Fruit fly (Drosophila melanogaster) whole organism, embryonic: Measurements from ENCODE around the gene Cyp28d2.

ENCODE experiments used
- BEAF-32 ChIP-seq: fragments of 200-800 bp; sonication (Bioruptor generic); optimal IDR thresholded peaks from 3 replicates; lab custom pipeline; 2017; ENCODE audit warnings: missing biosample characterization, missing genetic modification characterization, mild to moderate bottlenecking, moderate library complexity, missing genetic modification reagents
- Bdp1 ChIP-seq: fragments of 200-800 bp; sonication (Bioruptor generic); optimal IDR thresholded peaks from 3 replicates; lab custom pipeline; 2016; ENCODE audit warnings: missing biosample characterization, missing genetic modification characterization
- BtbVII ChIP-seq: fragments of 200-800 bp; sonication (Bioruptor generic); optimal IDR thresholded peaks from 3 replicates; lab custom pipeline; 2017; ENCODE audit warnings: missing biosample characterization, mild to moderate bottlenecking, missing genetic modification characterization
- CG10209 ChIP-seq: fragments of 200-800 bp; sonication (Bioruptor generic); optimal IDR thresholded peaks from 3 replicates; lab custom pipeline; 2017; ENCODE audit warnings: missing biosample characterization, mild to moderate bottlenecking, missing genetic modification characterization, missing genetic modification reagents
- CG10462 ChIP-seq: fragments of 200-800 bp; sonication (Bioruptor generic); optimal IDR thresholded peaks from 2 replicates; lab custom pipeline; 2016; ENCODE audit warnings: missing biosample characterization, missing genetic modification characterization
- CG11695 ChIP-seq: fragments of 200-800 bp; sonication (Bioruptor generic); IDR thresholded peaks from 3 replicates; pipeline ENCODE4 v1.3.6; 2022; ENCODE audit warnings: missing biosample characterization, missing genetic modification characterization
- CG13424 ChIP-seq: fragments of 200-800 bp; sonication (Bioruptor generic); optimal IDR thresholded peaks from 2 replicates; lab custom pipeline; 2019; ENCODE audit warnings: missing biosample characterization, mild to moderate bottlenecking, missing genetic modification characterization, moderate library complexity
- CG14667 ChIP-seq: fragments of 200-800 bp; sonication (Bioruptor generic); IDR thresholded peaks from 2 replicates; pipeline ENCODE4 v1.3.6; 2022; ENCODE audit warnings: missing biosample characterization, missing genetic modification characterization
- CG1529 ChIP-seq: fragments of 200-800 bp; sonication (Bioruptor generic); optimal IDR thresholded peaks from 3 replicates; lab custom pipeline; 2018; ENCODE audit warnings: missing biosample characterization, missing genetic modification characterization
- CG15479 ChIP-seq: fragments of 200-800 bp; sonication (Bioruptor generic); optimal IDR thresholded peaks from 3 replicates; lab custom pipeline; 2019; ENCODE audit warnings: missing biosample characterization, mild to moderate bottlenecking, missing genetic modification characterization, moderate library complexity
- CG17361 ChIP-seq: fragments of 200-800 bp; sonication (Bioruptor generic); IDR thresholded peaks from 3 replicates; pipeline ENCODE4 v1.3.6; 2022; ENCODE audit warnings: missing biosample characterization, missing genetic modification characterization
- CG2202 ChIP-seq: fragments of 200-800 bp; sonication (Bioruptor generic); optimal IDR thresholded peaks from 2 replicates; lab custom pipeline; 2018; ENCODE audit warnings: missing biosample characterization, mild to moderate bottlenecking, missing genetic modification characterization
- CG31224 ChIP-seq: fragments of 200-800 bp; sonication (Bioruptor generic); IDR thresholded peaks from 2 replicates; pipeline ENCODE4 v1.3.6; 2022; ENCODE audit warnings: missing biosample characterization, missing genetic modification characterization
- CG31365 ChIP-seq: fragments of 200-800 bp; sonication (Bioruptor generic); optimal IDR thresholded peaks from 2 replicates; lab custom pipeline; 2018; ENCODE audit warnings: missing biosample characterization, mild to moderate bottlenecking, missing genetic modification characterization
- CG4282 ChIP-seq: fragments of 200-800 bp; sonication (Bioruptor generic); optimal IDR thresholded peaks from 2 replicates; lab custom pipeline; 2016; ENCODE audit warnings: missing biosample characterization, missing genetic modification characterization
- CG5180 ChIP-seq: fragments of 200-800 bp; sonication (Bioruptor generic); optimal IDR thresholded peaks from 3 replicates; lab custom pipeline; 2017; ENCODE audit warnings: missing biosample characterization, missing genetic modification characterization, mild to moderate bottlenecking, moderate library complexity, missing genetic modification reagents
- CG6654 ChIP-seq: fragments of 200-800 bp; sonication (Bioruptor generic); optimal IDR thresholded peaks from 2 replicates; lab custom pipeline; 2017; ENCODE audit warnings: missing biosample characterization, mild to moderate bottlenecking, missing genetic modification characterization
- CG7963 ChIP-seq: fragments of 200-800 bp; sonication (Bioruptor generic); IDR thresholded peaks from 3 replicates; pipeline ENCODE4 v1.3.6; 2022; ENCODE audit warnings: missing biosample characterization, missing genetic modification characterization; ENCODE audit not compliant: partially characterized antibody
- CG7987 ChIP-seq: fragments of 200-800 bp; sonication (Bioruptor generic); optimal IDR thresholded peaks from 2 replicates; lab custom pipeline; 2018; ENCODE audit warnings: missing biosample characterization, mild to moderate bottlenecking, missing genetic modification characterization, moderate library complexity
- CG8388 ChIP-seq: fragments of 200-800 bp; sonication (Bioruptor generic); optimal IDR thresholded peaks from 2 replicates; lab custom pipeline; 2019; ENCODE audit warnings: missing biosample characterization, mild to moderate bottlenecking, missing genetic modification characterization, moderate library complexity
- Dref ChIP-seq: fragments of 200-800 bp; sonication (Bioruptor generic); IDR thresholded peaks from 2 replicates; pipeline ENCODE4 v1.3.6; 2022; ENCODE audit warnings: missing biosample characterization, missing genetic modification characterization
- Eip74EF ChIP-seq, 2 experiments: fragments of 200-800 bp in 1 of 2; fragments of >200 bp in 1 of 2; sonication (Bioruptor generic) in 1 of 2; optimal IDR thresholded peaks; 2 replicates each; lab custom pipeline; 2017 to 2019; ENCODE audit warnings: missing biosample characterization in 2 of 2, missing genetic modification characterization in 2 of 2, mild to moderate bottlenecking in 1 of 2, moderate library complexity in 1 of 2
- HLH4C ChIP-seq: fragments of 200-800 bp; sonication (Bioruptor generic); IDR thresholded peaks from 3 replicates; pipeline ENCODE4 v1.3.6; 2022; ENCODE audit warnings: missing biosample characterization, missing genetic modification characterization; ENCODE audit not compliant: partially characterized antibody
- Hmx ChIP-seq: fragments of 200-800 bp; sonication (Bioruptor generic); optimal IDR thresholded peaks from 2 replicates; lab custom pipeline; 2016; ENCODE audit warnings: missing biosample characterization, missing genetic modification characterization
- Mad ChIP-seq: fragments of 200-800 bp; sonication (Bioruptor generic); optimal IDR thresholded peaks from 2 replicates; lab custom pipeline; 2016; ENCODE audit warnings: missing biosample characterization, missing genetic modification characterization
- NFAT ChIP-seq: fragments of 200-800 bp; sonication (Bioruptor generic); IDR thresholded peaks from 2 replicates; pipeline ENCODE4 v1.3.6; 2022; ENCODE audit warnings: missing biosample characterization, missing genetic modification characterization
- Ravus ChIP-seq: fragments of 200-800 bp; sonication (Bioruptor generic); IDR thresholded peaks from 2 replicates; pipeline ENCODE4 v1.3.6; 2022; ENCODE audit warnings: missing biosample characterization, missing genetic modification characterization
- Sry-δ ChIP-seq: fragments of 200-800 bp; sonication (Bioruptor generic); optimal IDR thresholded peaks from 2 replicates; lab custom pipeline; 2016; ENCODE audit warnings: missing biosample characterization, missing genetic modification characterization
- Xbp1 ChIP-seq: fragments of 200-800 bp; sonication (Bioruptor generic); optimal IDR thresholded peaks from 3 replicates; lab custom pipeline; 2016; ENCODE audit warnings: missing biosample characterization, mild to moderate bottlenecking, missing genetic modification characterization
- Xrp1 ChIP-seq: fragments of 200-800 bp; sonication (Bioruptor generic); IDR thresholded peaks from 2 replicates; pipeline ENCODE4 v1.3.6; 2022; ENCODE audit warnings: missing biosample characterization, missing genetic modification characterization
- cwo ChIP-seq: fragments of 200-800 bp; sonication (Bioruptor generic); optimal IDR thresholded peaks from 3 replicates; lab custom pipeline; 2017; ENCODE audit warnings: missing biosample characterization, missing genetic modification characterization, mild to moderate bottlenecking, moderate library complexity, missing genetic modification reagents
- dpn ChIP-seq, 2 experiments: fragments of 200-800 bp; sonication (Bioruptor generic); optimal IDR thresholded peaks; 3 replicates each; lab custom pipeline; 2016; ENCODE audit warnings: missing biosample characterization in 2 of 2, missing genetic modification characterization in 2 of 2
- eyg ChIP-seq: fragments of 200-800 bp; sonication (Bioruptor generic); optimal IDR thresholded peaks from 3 replicates; lab custom pipeline; 2016; ENCODE audit warnings: missing biosample characterization, missing genetic modification characterization
- fd3F ChIP-seq: fragments of 200-800 bp; sonication (Bioruptor generic); optimal IDR thresholded peaks from 2 replicates; lab custom pipeline; 2018; ENCODE audit warnings: missing biosample characterization, mild to moderate bottlenecking, missing genetic modification characterization, moderate library complexity
- gcm ChIP-seq: fragments of 200-800 bp; sonication (Bioruptor generic); optimal IDR thresholded peaks from 2 replicates; lab custom pipeline; 2019; ENCODE audit warnings: missing biosample characterization, mild to moderate bottlenecking, missing genetic modification characterization, moderate library complexity
- jing ChIP-seq: fragments of 200-800 bp; sonication (Bioruptor generic); optimal IDR thresholded peaks from 2 replicates; lab custom pipeline; 2018; ENCODE audit warnings: missing biosample characterization, mild to moderate bottlenecking, missing genetic modification characterization
- lmd ChIP-seq: fragments of 200-800 bp; sonication (Bioruptor generic); IDR thresholded peaks from 2 replicates; pipeline ENCODE4 v1.3.6; 2022; ENCODE audit warnings: missing biosample characterization, missing genetic modification characterization
- mirr ChIP-seq: fragments of 200-800 bp; sonication (Bioruptor generic); optimal IDR thresholded peaks from 3 replicates; lab custom pipeline; 2018; ENCODE audit warnings: missing biosample characterization, mild to moderate bottlenecking, missing genetic modification characterization
- nmo ChIP-seq: fragments of 200-800 bp; sonication (Bioruptor generic); optimal IDR thresholded peaks from 2 replicates; lab custom pipeline; 2018; ENCODE audit warnings: missing biosample characterization, mild to moderate bottlenecking, missing genetic modification characterization, moderate library complexity
- otp ChIP-seq: fragments of 200-800 bp; sonication (Bioruptor generic); IDR thresholded peaks from 3 replicates; pipeline ENCODE4, ENCODE4 v1.3.6; 2022; ENCODE audit warnings: missing biosample characterization, missing genetic modification characterization
- pan ChIP-seq, 4 experiments: fragments of >200 bp in 3 of 4; fragments of 200-800 bp in 1 of 4; sonication (Bioruptor generic) in 1 of 4; optimal IDR thresholded peaks in 3 of 4; IDR thresholded peaks in 1 of 4; 2 replicates each; pipeline versions ENCODE4 v1.3.6 to Lab custom; 2017 to 2022; ENCODE audit warnings: missing biosample characterization in 2 of 4, missing genetic modification characterization in 2 of 4, mixed read lengths in 1 of 4
- pfk ChIP-seq: fragments of 200-800 bp; sonication (Bioruptor generic); optimal IDR thresholded peaks from 2 replicates; lab custom pipeline; 2018; ENCODE audit warnings: missing biosample characterization, mild to moderate bottlenecking, missing genetic modification characterization, moderate library complexity
- pum ChIP-seq: fragments of 200-800 bp; sonication (Bioruptor generic); optimal IDR thresholded peaks from 2 replicates; lab custom pipeline; 2016; ENCODE audit warnings: missing biosample characterization, missing genetic modification characterization
- scrt ChIP-seq: fragments of 200-800 bp; sonication (Bioruptor generic); optimal IDR thresholded peaks from 2 replicates; lab custom pipeline; 2018; ENCODE audit warnings: missing biosample characterization, mild to moderate bottlenecking, missing genetic modification characterization, moderate library complexity
- tin ChIP-seq: fragments of 200-800 bp; sonication (Bioruptor generic); optimal IDR thresholded peaks from 3 replicates; lab custom pipeline; 2016; ENCODE audit warnings: missing biosample characterization, missing genetic modification characterization
- tx ChIP-seq: fragments of 200-800 bp; sonication (Bioruptor generic); optimal IDR thresholded peaks from 2 replicates; lab custom pipeline; 2016; ENCODE audit warnings: missing biosample characterization, missing genetic modification characterization
- vnd ChIP-seq: fragments of 200-800 bp; sonication (Bioruptor generic); IDR thresholded peaks from 3 replicates; pipeline ENCODE4 v1.3.6; 2022; ENCODE audit warnings: missing biosample characterization, missing genetic modification characterization; ENCODE audit not compliant: partially characterized antibody

Cyp28d2 gene

dm6 chr2L:5256036-5256846, 49.2 kb downstream of the Cyp28d2 start (continued):
- TF ChIP-seq pum (GFP tag; lab: Kevin White, UChicago) (peak; percentile 14), CG14667 (GFP tag; lab: Robert Waterston, UW) (no peak), vnd (GFP tag; lab: Robert Waterston, UW) (peak; percentile 7; the same call in 1 of the 3 replicates), scrt (GFP tag; lab: Kevin White, UChicago) (no peak), tin (GFP tag; lab: Kevin White, UChicago) (no peak), Xbp1 (GFP tag; lab: Kevin White, UChicago) (peak; percentile 32), CG31365 (tag; lab: Kevin White, UChicago) (peak; percentile 12), CG7963 (GFP tag; lab: Robert Waterston, UW) (no peak), jing (no peak), gcm (GFP tag; lab: Kevin White, UChicago) (peak; percentile 62), lmd (GFP tag; lab: Robert Waterston, UW) (peak; percentile 19; the same call in 1 of the 2 replicates), CG4282 (no peak), cwo (no peak), tx (GFP tag; lab: Kevin White, UChicago) (no peak), Hmx (no peak), mirr (GFP tag; lab: Kevin White, UChicago) (no peak), CG8388 (GFP tag; lab: Kevin White, UChicago) (no peak), Eip74EF (GFP tag; optimal IDR thresholded peaks at IDR 0.05; lab: Kevin White, UChicago) (peak in 1 of 2 experiments; percentile 39), CG10462 (GFP tag; lab: Kevin White, UChicago) (peak; percentile 14), Bdp1 (GFP tag; lab: Kevin White, UChicago) (peak; percentile 36), CG5180 (GFP tag; lab: Kevin White, UChicago) (peak; percentile 56), fd3F (GFP tag; lab: Kevin White, UChicago) (no peak), Ravus (GFP tag; lab: Robert Waterston, UW) (no peak), pfk (GFP tag; lab: Kevin White, UChicago) (peak; percentile 23), CG31224 (no peak), eyg (no peak), CG2202 (peak; percentile 90), CG7987 (GFP tag; lab: Kevin White, UChicago) (peak; percentile 47), otp (GFP tag; lab: Robert Waterston, UW) (peak; percentile 87; the same call in 2 of the 3 replicates), CG13424 (tag; lab: Kevin White, UChicago) (peak; percentile 34), CG6654 (GFP tag; lab: Kevin White, UChicago) (peak; percentile 29), Dref (GFP tag; lab: Robert Waterston, UW) (no peak), CG15479 (GFP tag; lab: Kevin White, UChicago) (no peak), CG10209 (GFP tag; lab: Kevin White, UChicago) (peak; percentile 59), nmo (GFP tag; lab: Kevin White, UChicago) (peak; percentile 37), Sry-δ (GFP tag; lab: Kevin White, UChicago) (no peak), NFAT (GFP tag; lab: Robert Waterston, UW) (no peak), Xrp1 (GFP tag; lab: Robert Waterston, UW) (peak; percentile 85), pan (optimal IDR thresholded peaks at IDR 0.05; lab: Kevin White, UChicago) (no peak), pan (GFP tag; optimal IDR thresholded peaks at IDR 0.05 in 1 of 2, IDR thresholded peaks at IDR 0.05 in 1 of 2) (peak in 1 of 2 experiments; percentile 54), CG17361 (no peak; the same call in 2 of the 3 replicates), BEAF-32 (GFP tag; lab: Kevin White, UChicago) (no peak), CG11695 (GFP tag; lab: Robert Waterston, UW) (no peak), HLH4C (no peak), CG1529 (peak; percentile 49), BtbVII (peak; percentile 25), dpn (GFP tag; optimal IDR thresholded peaks at IDR 0.05; lab: Kevin White, UChicago) (peak; percentile 15 to 21), Mad (GFP tag; lab: Kevin White, UChicago) (no peak)
